Worm (Caenorhabditis elegans) whole organism, L4 larva: ENCODE data around the gene R148.4.

Experiments
- F49E8.2 ChIP-seq: sonication (generic microtip); optimal IDR thresholded peaks from 2 replicates; lab custom pipeline; 2016; ENCODE audit warnings: missing compliant biosample characterization, mild to moderate bottlenecking, missing genetic modification characterization, borderline replicate concordance
- Y75B8A.6 ChIP-seq: fragments of 200-800 bp; sonication (Bioruptor generic); IDR thresholded peaks from 2 replicates; pipeline ENCODE4 v1.3.6; 2022; ENCODE audit warnings: missing genetic modification reagents, missing genetic modification characterization, missing compliant biosample characterization
- ZK337.2 ChIP-seq: fragments of 200-800 bp; sonication (Bioruptor generic); IDR thresholded peaks from 2 replicates; pipeline ENCODE4 v1.3.6; 2022; ENCODE audit warnings: missing genetic modification reagents, missing genetic modification characterization, missing compliant biosample characterization
- ceh-28 ChIP-seq: fragments of 150-350 bp; optimal IDR thresholded peaks from 2 replicates; lab custom pipeline; 2014; ENCODE audit warnings: missing biosample characterization, missing genetic modification reagents, missing genetic modification characterization
- ceh-62 ChIP-seq: sonication (generic microtip); optimal IDR thresholded peaks from 2 replicates; lab custom pipeline; 2017; ENCODE audit warnings: missing biosample characterization, missing genetic modification characterization
- daf-12 ChIP-seq: fragments of 150-350 bp; optimal IDR thresholded peaks from 2 replicates; lab custom pipeline; 2014; ENCODE audit warnings: missing biosample characterization, missing genetic modification reagents, missing genetic modification characterization
- daf-16 ChIP-seq, 3 experiments: sonication (generic microtip); optimal IDR thresholded peaks; 2 replicates each; lab custom pipeline; 2016 to 2017; ENCODE audit warnings: missing genetic modification characterization in 3 of 3, missing genetic modification reagents in 3 of 3, mild to moderate bottlenecking in 2 of 3, missing compliant biosample characterization in 2 of 3, missing biosample characterization in 1 of 3, moderate library complexity in 1 of 3
- dmd-6 ChIP-seq: fragments of 200-800 bp; sonication (Bioruptor generic); IDR thresholded peaks from 2 replicates; pipeline ENCODE4 v1.3.6; 2022; ENCODE audit warnings: missing genetic modification reagents, missing genetic modification characterization, missing compliant biosample characterization
- dpl-1 ChIP-seq: fragments of 150-350 bp; optimal IDR thresholded peaks from 2 replicates; lab custom pipeline; 2014; ENCODE audit warnings: missing biosample characterization, missing genetic modification reagents, missing genetic modification characterization
- gei-8 ChIP-seq: fragments of 200-800 bp; sonication (Bioruptor generic); optimal IDR thresholded peaks from 2 replicates; lab custom pipeline; 2018; ENCODE audit warnings: mild to moderate bottlenecking, missing genetic modification characterization, missing compliant biosample characterization
- hif-1 ChIP-seq, 2 experiments: sonication (generic microtip); optimal IDR thresholded peaks; 2 replicates each; lab custom pipeline; 2016 to 2017; ENCODE audit warnings: missing compliant biosample characterization in 2 of 2, missing genetic modification characterization in 2 of 2, missing genetic modification reagents in 2 of 2, missing genotype in 2 of 2, mild to moderate bottlenecking in 1 of 2
- hlh-11 ChIP-seq: fragments of 200-800 bp; sonication (Bioruptor generic); optimal IDR thresholded peaks from 2 replicates; lab custom pipeline; 2018; ENCODE audit warnings: mild to moderate bottlenecking, missing genetic modification characterization, missing compliant biosample characterization
- jun-1 ChIP-seq: fragments of 150-350 bp; optimal IDR thresholded peaks from 2 replicates; lab custom pipeline; 2014; ENCODE audit warnings: missing biosample characterization, missing genetic modification reagents, missing genetic modification characterization
- lin-1 ChIP-seq: fragments of 200-800 bp; sonication (Bioruptor generic); IDR thresholded peaks from 2 replicates; pipeline ENCODE4 v1.3.6; 2022; ENCODE audit warnings: missing genetic modification reagents, missing genetic modification characterization, missing compliant biosample characterization
- lin-13 ChIP-seq: fragments of 150-350 bp; optimal IDR thresholded peaks from 2 replicates; lab custom pipeline; 2014; ENCODE audit warnings: missing biosample characterization, missing genetic modification reagents, missing genetic modification characterization
- lir-3 ChIP-seq: sonication (generic microtip); optimal IDR thresholded peaks from 2 replicates; lab custom pipeline; 2016; ENCODE audit warnings: mild to moderate bottlenecking, missing genetic modification characterization, missing compliant biosample characterization
- mes-2 ChIP-seq: sonication (generic microtip); optimal IDR thresholded peaks from 2 replicates; lab custom pipeline; 2016; ENCODE audit warnings: missing genotype, mild to moderate bottlenecking, missing genetic modification characterization, missing compliant biosample characterization; ENCODE audit not compliant: poor library complexity, severe bottlenecking
- mxl-2 ChIP-seq: fragments of 200-800 bp; sonication (Bioruptor generic); conservative IDR thresholded peaks from 2 replicates; pipeline ENCODE4 v1.3.6; 2022; ENCODE audit warnings: missing genetic modification reagents, missing genetic modification characterization, missing compliant biosample characterization
- nhr-237 ChIP-seq: sonication (generic microtip); optimal IDR thresholded peaks from 2 replicates; lab custom pipeline; 2017; ENCODE audit warnings: missing biosample characterization, missing genetic modification characterization
- nhr-25 ChIP-seq: sonication (generic microtip); optimal IDR thresholded peaks from 2 replicates; lab custom pipeline; 2017; ENCODE audit warnings: missing genetic modification characterization, mild to moderate bottlenecking, missing compliant biosample characterization, antibody characterized with exemption, moderate library complexity, borderline replicate concordance; ENCODE audit not compliant: insufficient read depth
- nhr-28 ChIP-seq: fragments of 150-350 bp; optimal IDR thresholded peaks from 2 replicates; lab custom pipeline; 2014; ENCODE audit warnings: missing biosample characterization, missing genetic modification characterization
- nhr-41 ChIP-seq: fragments of 200-800 bp; sonication (Bioruptor generic); IDR thresholded peaks from 2 replicates; pipeline ENCODE4 v1.3.6; 2022; ENCODE audit warnings: missing genetic modification reagents, missing genetic modification characterization, missing compliant biosample characterization
- nhr-48 ChIP-seq: sonication (generic microtip); optimal IDR thresholded peaks from 2 replicates; lab custom pipeline; 2016; ENCODE audit warnings: mild to moderate bottlenecking, missing genetic modification characterization, missing compliant biosample characterization
- nhr-77 ChIP-seq: fragments of 150-350 bp; optimal IDR thresholded peaks from 2 replicates; lab custom pipeline; 2014; ENCODE audit warnings: missing biosample characterization, missing genetic modification characterization
- php-3 ChIP-seq: fragments of 200-800 bp; sonication (Bioruptor generic); IDR thresholded peaks from 2 replicates; pipeline ENCODE4 v1.3.6; 2022; ENCODE audit warnings: missing genetic modification reagents, missing genetic modification characterization, missing compliant biosample characterization
- pqm-1 ChIP-seq: sonication (generic microtip); optimal IDR thresholded peaks from 2 replicates; lab custom pipeline; 2017; ENCODE audit warnings: missing biosample characterization, missing genetic modification characterization
- saeg-2 ChIP-seq: fragments of 200-800 bp; sonication (Bioruptor generic); IDR thresholded peaks from 2 replicates; pipeline ENCODE4 v1.3.6; 2022; ENCODE audit warnings: missing genetic modification reagents, missing genetic modification characterization, missing compliant biosample characterization
- skn-1 ChIP-seq: fragments of 150-350 bp; optimal IDR thresholded peaks from 2 replicates; lab custom pipeline; 2014; ENCODE audit warnings: missing biosample characterization, missing genetic modification characterization
- spr-3 ChIP-seq: fragments of 200-800 bp; sonication (Bioruptor generic); optimal IDR thresholded peaks from 2 replicates; lab custom pipeline; 2018; ENCODE audit warnings: mild to moderate bottlenecking, missing genetic modification characterization, missing compliant biosample characterization
- tra-1 ChIP-seq: fragments of 200-800 bp; sonication (Bioruptor generic); IDR thresholded peaks from 2 replicates; pipeline ENCODE4 v1.3.6; 2022; ENCODE audit warnings: missing genetic modification reagents, missing genetic modification characterization, missing compliant biosample characterization
- unc-39 ChIP-seq: sonication (generic microtip); optimal IDR thresholded peaks from 2 replicates; lab custom pipeline; 2017; ENCODE audit warnings: missing biosample characterization, missing genetic modification characterization
- unc-62 ChIP-seq, 3 experiments: fragments of 150-350 bp in 1 of 3; sonication (generic microtip); optimal IDR thresholded peaks in 2 of 3; peaks in 1 of 3; 1 replicate in 1 of 3; 2 replicates in 2 of 3; lab custom pipeline; 2014 to 2017; ENCODE audit warnings: missing biosample characterization in 3 of 3, missing genetic modification characterization in 3 of 3, missing genetic modification reagents in 3 of 3, missing genotype in 1 of 3
- vab-7 ChIP-seq: fragments of 200-800 bp; sonication (Bioruptor generic); IDR thresholded peaks from 2 replicates; pipeline ENCODE4 v1.3.6; 2022; ENCODE audit warnings: missing genetic modification reagents, missing genetic modification characterization, missing compliant biosample characterization
- zfp-2 ChIP-seq: sonication (generic microtip); optimal IDR thresholded peaks from 2 replicates; lab custom pipeline; 2016; ENCODE audit warnings: mild to moderate bottlenecking, missing genetic modification characterization, missing compliant biosample characterization
- zip-2 ChIP-seq: fragments of 150-350 bp; optimal IDR thresholded peaks from 2 replicates; lab custom pipeline; 2014; ENCODE audit warnings: missing biosample characterization, missing genetic modification characterization
- ztf-7 ChIP-seq: fragments of 150-350 bp; optimal IDR thresholded peaks from 2 replicates; lab custom pipeline; 2014; ENCODE audit warnings: missing biosample characterization, missing genetic modification characterization

The R148.4 gene

ce11 chrIII:3127613-3128012, 43.8 kb upstream of the R148.4 start (continued):
- TF ChIP-seq nhr-25 (no peak), ztf-7 (tag; lab: Kevin White, UChicago) (no peak), nhr-48 (tag; lab: Kevin White, UChicago) (no peak), pqm-1 (tag; lab: Kevin White, UChicago) (peak; percentile 1), saeg-2 (GFP tag; lab: Robert Waterston, UW) (no peak), nhr-77 (peak; percentile 48), hlh-11 (tag; lab: Kevin White, UChicago) (peak; percentile 56), dpl-1 (GFP tag; lab: Kevin White, UChicago) (no peak), ZK337.2 (GFP tag; lab: Robert Waterston, UW) (no peak), zfp-2 (no peak), mxl-2 (no peak), mes-2 (peak; percentile 57), daf-12 (tag; lab: Kevin White, UChicago) (no peak), lin-1 (GFP tag; lab: Robert Waterston, UW) (no peak), skn-1 (no peak), nhr-237 (tag; lab: Kevin White, UChicago) (no peak), lin-13 (no peak), F49E8.2 (tag; lab: Kevin White, UChicago) (no peak), daf-16 (GFP tag; optimal IDR thresholded peaks at IDR 0.05; lab: Kevin White, UChicago) (no peak), daf-16 (tag; optimal IDR thresholded peaks at IDR 0.05; lab: Kevin White, UChicago) (peak; percentile 33), gei-8 (GFP tag; lab: Kevin White, UChicago) (no peak), php-3 (GFP tag; lab: Robert Waterston, UW) (no peak), ceh-28 (tag; lab: Kevin White, UChicago) (no peak), zip-2 (tag; lab: Kevin White, UChicago) (no peak), vab-7 (GFP tag; lab: Robert Waterston, UW) (no peak)

ce11 chrIII:3129036-3129435, 42.4 kb upstream of the R148.4 start, which contains the start of gene Y53G8B.1:
Gene Y53G8B.1, plus strand, starts transcription at chrIII:3129277.
- TF ChIP-seq ceh-62 (tag; lab: Kevin White, UChicago) = no peak
- no peak for TF ChIP-seq hif-1 (tag; optimal IDR thresholded peaks at IDR 0.05; lab: Kevin White, UChicago)
- TF ChIP-seq nhr-28 = peak; percentile 7
- TF ChIP-seq Y75B8A.6 (GFP tag; lab: Robert Waterston, UW) = no peak
- no peak for TF ChIP-seq spr-3 (GFP tag; lab: Kevin White, UChicago)
- no peak for TF ChIP-seq tra-1 (GFP tag; lab: Robert Waterston, UW)
- no peak for TF ChIP-seq nhr-237 (tag; lab: Kevin White, UChicago)
- no peak for TF ChIP-seq dpl-1 (GFP tag; lab: Kevin White, UChicago)
- TF ChIP-seq ceh-28 (tag; lab: Kevin White, UChicago) = no peak
- no peak for TF ChIP-seq lir-3 (tag; lab: Kevin White, UChicago)
- no peak for TF ChIP-seq nhr-41
- no peak for TF ChIP-seq jun-1 (tag; lab: Kevin White, UChicago)
- TF ChIP-seq daf-16 (GFP tag; optimal IDR thresholded peaks at IDR 0.05; lab: Kevin White, UChicago) = no peak
- TF ChIP-seq daf-16 (tag; optimal IDR thresholded peaks at IDR 0.05; lab: Kevin White, UChicago) = peak; percentile 78
- TF ChIP-seq ztf-7 (tag; lab: Kevin White, UChicago) = no peak
- TF ChIP-seq unc-39 (tag; lab: Kevin White, UChicago) = no peak
- peak in 1 of 2 experiments; percentile 51 for TF ChIP-seq unc-62 (GFP tag; optimal IDR thresholded peaks at IDR 0.05 in 1 of 2; lab: Kevin White, UChicago)
- no peak for TF ChIP-seq unc-62 (tag; optimal IDR thresholded peaks at IDR 0.05; lab: Kevin White, UChicago)
- TF ChIP-seq dmd-6 (GFP tag; lab: Robert Waterston, UW) = no peak
